Fruit fly (Drosophila melanogaster) whole organism: ENCODE measurements around the gene hh.

ENCODE experiments used
- CG8478 ChIP-seq: fragments of >200 bp; optimal IDR thresholded peaks from 2 replicates; lab custom pipeline; 2018; ENCODE audit warnings: inconsistent platforms
- Dll ChIP-seq: fragments of >200 bp; optimal IDR thresholded peaks from 2 replicates; lab custom pipeline; 2017
- pan ChIP-seq: fragments of >200 bp; optimal IDR thresholded peaks from 2 replicates; lab custom pipeline; 2017
- psq ChIP-seq: fragments of >200 bp; optimal IDR thresholded peaks from 2 replicates; lab custom pipeline; 2017
- usp ChIP-seq: fragments of >200 bp; optimal IDR thresholded peaks from 2 replicates; lab custom pipeline; 2017; ENCODE audit warnings: missing biosample characterization, missing genetic modification characterization, mixed read lengths

- no peak for TF ChIP-seq CG8478 (lab: Kevin White, UChicago)
- TF ChIP-seq pan (lab: Kevin White, UChicago): no peak
- TF ChIP-seq Dll: no peak
- no peak for TF ChIP-seq psq (lab: Kevin White, UChicago)
- no peak for TF ChIP-seq usp (GFP tag; lab: Kevin White, UChicago)
Observed at dm6 chr3R:23147625-23148024, 5.9 kb upstream of the hh start.
